Worm (Caenorhabditis elegans) whole organism, L1 larva: Measurements from ENCODE around the gene hmg-1.1.
A peak's percentile ranks its signal among the peaks of the same experiment; 100 is the strongest.

Experiments
- C04F5.9 ChIP-seq: sonication (generic microtip); optimal IDR thresholded peaks from 2 replicates; lab custom pipeline; 2016; ENCODE audit warnings: missing genetic modification characterization, missing compliant biosample characterization
- C16A3.4 ChIP-seq: fragments of 150-350 bp; optimal IDR thresholded peaks from 2 replicates; lab custom pipeline; 2014; ENCODE audit warnings: missing biosample characterization, missing genetic modification characterization
- F16B12.6 ChIP-seq: fragments of 150-350 bp; optimal IDR thresholded peaks from 2 replicates; lab custom pipeline; 2014; ENCODE audit warnings: missing biosample characterization, missing genetic modification characterization
- Y116A8C.19 ChIP-seq: sonication (generic microtip); optimal IDR thresholded peaks from 2 replicates; lab custom pipeline; 2016; ENCODE audit warnings: missing compliant biosample characterization, missing genetic modification characterization, borderline replicate concordance
- alr-1 ChIP-seq: fragments of 200-800 bp; sonication (Bioruptor generic); optimal IDR thresholded peaks from 2 replicates; lab custom pipeline; 2018; ENCODE audit warnings: borderline replicate concordance, mild to moderate bottlenecking, missing genetic modification characterization, missing compliant biosample characterization
- ceh-63 ChIP-seq: fragments of 200-800 bp; sonication (Bioruptor generic); optimal IDR thresholded peaks from 2 replicates; lab custom pipeline; 2018; ENCODE audit warnings: mild to moderate bottlenecking, missing genetic modification characterization, missing compliant biosample characterization
- ceh-82 ChIP-seq, 3 experiments: fragments of 150-350 bp in 1 of 3; sonication (generic microtip) in 2 of 3; optimal IDR thresholded peaks; 2 replicates each; lab custom pipeline; 2014 to 2017; ENCODE audit warnings: missing biosample characterization in 3 of 3, missing genetic modification characterization in 3 of 3
- ceh-90 ChIP-seq: sonication (generic microtip); optimal IDR thresholded peaks from 2 replicates; lab custom pipeline; 2016; ENCODE audit warnings: missing genetic modification characterization, missing compliant biosample characterization
- dpl-1 ChIP-seq, 3 experiments: fragments of 150-350 bp in 2 of 3; sonication (generic microtip) in 1 of 3; optimal IDR thresholded peaks; 2 replicates each; lab custom pipeline; 2014 to 2017; ENCODE audit warnings: missing biosample characterization in 3 of 3, missing genetic modification characterization in 3 of 3, missing genetic modification reagents in 3 of 3
- dsc-1 ChIP-seq: sonication (generic microtip); optimal IDR thresholded peaks from 2 replicates; lab custom pipeline; 2016; ENCODE audit warnings: mild to moderate bottlenecking, missing genetic modification characterization, missing compliant biosample characterization
- efl-1 ChIP-seq, 4 experiments: fragments of 150-350 bp; optimal IDR thresholded peaks in 3 of 4; peaks in 1 of 4; 1 replicate in 1 of 4; 2 replicates in 3 of 4; lab custom pipeline; 2014; ENCODE audit warnings: missing biosample characterization in 2 of 4, missing genetic modification characterization in 2 of 4, missing genetic modification reagents in 2 of 4
- efl-3 ChIP-seq: fragments of 200-800 bp; sonication (Bioruptor generic); optimal IDR thresholded peaks from 2 replicates; lab custom pipeline; 2018; ENCODE audit warnings: mild to moderate bottlenecking, missing genetic modification characterization, missing compliant biosample characterization
- egl-13 ChIP-seq: sonication (generic microtip); optimal IDR thresholded peaks from 2 replicates; lab custom pipeline; 2016; ENCODE audit warnings: missing genotype, missing genetic modification reagents, missing genetic modification characterization, missing compliant biosample characterization
- egl-27 ChIP-seq, 2 experiments: fragments of 150-350 bp in 1 of 2; sonication (generic microtip); optimal IDR thresholded peaks; 3 replicates each; lab custom pipeline; 2017 to 2018; ENCODE audit warnings: missing biosample characterization in 2 of 2, missing genetic modification characterization in 2 of 2, missing genetic modification reagents in 2 of 2
- elt-2 ChIP-seq: sonication (generic microtip); optimal IDR thresholded peaks from 2 replicates; lab custom pipeline; 2016; ENCODE audit warnings: missing genetic modification characterization, mild to moderate bottlenecking, inconsistent platforms, missing compliant biosample characterization, missing genetic modification reagents
- elt-3 ChIP-seq, 6 experiments: fragments of 150-350 bp in 1 of 6; sonication (generic microtip); optimal IDR thresholded peaks; 2 replicates each; lab custom pipeline; 2017 to 2018; ENCODE audit warnings: missing biosample characterization in 6 of 6, missing genetic modification characterization in 6 of 6, inconsistent platforms in 1 of 6
- fkh-4 ChIP-seq: sonication (generic microtip); optimal IDR thresholded peaks from 2 replicates; lab custom pipeline; 2016; ENCODE audit warnings: missing compliant biosample characterization, missing genetic modification characterization, borderline replicate concordance
- hlh-17 ChIP-seq: fragments of 200-800 bp; sonication (Bioruptor generic); optimal IDR thresholded peaks from 2 replicates; lab custom pipeline; 2018; ENCODE audit warnings: missing genetic modification characterization, mild to moderate bottlenecking, missing compliant biosample characterization, moderate library complexity, borderline replicate concordance
- hlh-4 ChIP-seq: sonication (generic microtip); optimal IDR thresholded peaks from 2 replicates; lab custom pipeline; 2016; ENCODE audit warnings: mild to moderate bottlenecking, missing genetic modification characterization, missing compliant biosample characterization
- irx-1 ChIP-seq: sonication (generic microtip); optimal IDR thresholded peaks from 2 replicates; lab custom pipeline; 2016; ENCODE audit warnings: missing genetic modification characterization, missing compliant biosample characterization
- jun-1 ChIP-seq: fragments of 150-350 bp; optimal IDR thresholded peaks from 2 replicates; lab custom pipeline; 2014; ENCODE audit warnings: missing biosample characterization, missing genetic modification reagents, missing genetic modification characterization
- lin-15B ChIP-seq: fragments of 150-350 bp; sonication (generic microtip); optimal IDR thresholded peaks from 3 replicates; lab custom pipeline; 2014; ENCODE audit warnings: missing biosample characterization, missing genetic modification characterization
- lin-35 ChIP-seq, 2 experiments: fragments of 150-350 bp; optimal IDR thresholded peaks; 2 replicates each; lab custom pipeline; 2014; ENCODE audit warnings: missing biosample characterization in 2 of 2, missing genetic modification characterization in 2 of 2, missing genetic modification reagents in 2 of 2
- lin-39 ChIP-seq: fragments of 150-350 bp; optimal IDR thresholded peaks from 2 replicates; lab custom pipeline; 2014; ENCODE audit warnings: missing biosample characterization, missing genetic modification reagents, missing genetic modification characterization
- lir-3 ChIP-seq: sonication (generic microtip); optimal IDR thresholded peaks from 2 replicates; lab custom pipeline; 2016; ENCODE audit warnings: mild to moderate bottlenecking, missing genetic modification characterization, moderate library complexity, missing compliant biosample characterization; ENCODE audit not compliant: poor library complexity
- mab-9 ChIP-seq: fragments of 200-800 bp; sonication (Bioruptor generic); IDR thresholded peaks from 2 replicates; pipeline ENCODE4 v1.3.6; 2022; ENCODE audit warnings: missing genetic modification reagents, missing genetic modification characterization, missing compliant biosample characterization
- mdl-1 ChIP-seq, 2 experiments: fragments of 150-350 bp; optimal IDR thresholded peaks; 2 replicates each; lab custom pipeline; 2014 to 2017; ENCODE audit warnings: missing biosample characterization in 2 of 2, missing genetic modification characterization in 2 of 2, inconsistent platforms in 1 of 2
- mef-2 ChIP-seq: fragments of 150-350 bp; optimal IDR thresholded peaks from 2 replicates; lab custom pipeline; 2014; ENCODE audit warnings: missing biosample characterization, missing genetic modification characterization
- nhr-11 ChIP-seq: fragments of 150-350 bp; optimal IDR thresholded peaks from 2 replicates; lab custom pipeline; 2014; ENCODE audit warnings: missing biosample characterization, missing genetic modification characterization
- nhr-19 ChIP-seq: fragments of 200-800 bp; sonication (Bioruptor generic); conservative IDR thresholded peaks from 2 replicates; pipeline ENCODE4 v1.3.6; 2022; ENCODE audit warnings: missing genetic modification characterization, missing compliant biosample characterization
- nhr-28 ChIP-seq: fragments of 150-350 bp; optimal IDR thresholded peaks from 2 replicates; lab custom pipeline; 2014; ENCODE audit warnings: missing biosample characterization, missing genetic modification characterization
- nhr-47 ChIP-seq: sonication (generic microtip); optimal IDR thresholded peaks from 2 replicates; lab custom pipeline; 2016; ENCODE audit warnings: mild to moderate bottlenecking, missing genetic modification characterization, moderate library complexity, missing compliant biosample characterization
- nhr-85 ChIP-seq: sonication (generic microtip); peaks from one replicate; lab custom pipeline; 2016; ENCODE audit warnings: missing genetic modification characterization, inconsistent platforms, missing compliant biosample characterization
- nhr-90 ChIP-seq: sonication (generic microtip); optimal IDR thresholded peaks from 2 replicates; lab custom pipeline; 2016; ENCODE audit warnings: mild to moderate bottlenecking, missing genetic modification characterization, missing compliant biosample characterization; ENCODE audit not compliant: poor library complexity
- pag-3 ChIP-seq: sonication (generic microtip); optimal IDR thresholded peaks from 2 replicates; lab custom pipeline; 2017; ENCODE audit warnings: missing genetic modification characterization, mild to moderate bottlenecking, missing compliant biosample characterization, antibody characterized with exemption, borderline replicate concordance; ENCODE audit not compliant: insufficient read depth
- pax-3 ChIP-seq: fragments of 200-800 bp; sonication (Bioruptor generic); optimal IDR thresholded peaks from 2 replicates; lab custom pipeline; 2018; ENCODE audit warnings: mild to moderate bottlenecking, missing genetic modification characterization, moderate library complexity, missing compliant biosample characterization
- rnt-1 ChIP-seq: sonication (generic microtip); optimal IDR thresholded peaks from 2 replicates; lab custom pipeline; 2016; ENCODE audit warnings: mild to moderate bottlenecking, missing genetic modification characterization, moderate library complexity, missing compliant biosample characterization
- snu-23 ChIP-seq: sonication (generic microtip); optimal IDR thresholded peaks from 2 replicates; lab custom pipeline; 2016; ENCODE audit warnings: missing genetic modification characterization, missing compliant biosample characterization
- sox-4 ChIP-seq: sonication (generic microtip); optimal IDR thresholded peaks from 2 replicates; lab custom pipeline; 2016; ENCODE audit warnings: missing genetic modification characterization, missing compliant biosample characterization
- sptf-1 ChIP-seq: fragments of 150-350 bp; optimal IDR thresholded peaks from 2 replicates; lab custom pipeline; 2014; ENCODE audit warnings: missing biosample characterization, missing genetic modification characterization
- sup-37 ChIP-seq: fragments of 200-800 bp; sonication (Bioruptor generic); optimal IDR thresholded peaks from 2 replicates; lab custom pipeline; 2018; ENCODE audit warnings: mild to moderate bottlenecking, missing genetic modification characterization, missing compliant biosample characterization
- swsn-7 ChIP-seq: sonication (generic microtip); optimal IDR thresholded peaks from 2 replicates; lab custom pipeline; 2016; ENCODE audit warnings: missing genetic modification characterization, missing compliant biosample characterization
- tbx-2 ChIP-seq: sonication (generic microtip); optimal IDR thresholded peaks from 2 replicates; lab custom pipeline; 2016; ENCODE audit warnings: missing genetic modification characterization, missing compliant biosample characterization
- tlp-1 ChIP-seq: fragments of 150-350 bp; optimal IDR thresholded peaks from 2 replicates; lab custom pipeline; 2014; ENCODE audit warnings: missing biosample characterization, missing genetic modification characterization
- unc-130 ChIP-seq: fragments of 150-350 bp; optimal IDR thresholded peaks from 2 replicates; lab custom pipeline; 2017; ENCODE audit warnings: missing biosample characterization, missing genetic modification characterization, inconsistent platforms
- unc-30 ChIP-seq: sonication (generic microtip); optimal IDR thresholded peaks from 2 replicates; lab custom pipeline; 2017; ENCODE audit warnings: missing biosample characterization, missing genetic modification characterization
- unc-98 ChIP-seq: fragments of 200-800 bp; sonication (Bioruptor generic); IDR thresholded peaks from 2 replicates; pipeline ENCODE4 v1.3.6; 2022; ENCODE audit warnings: missing genetic modification characterization, missing compliant biosample characterization
- zag-1 ChIP-seq: fragments of 150-350 bp; optimal IDR thresholded peaks from 2 replicates; lab custom pipeline; 2014; ENCODE audit warnings: missing biosample characterization, missing genetic modification characterization
- zip-4 ChIP-seq: fragments of 200-800 bp; sonication (Bioruptor generic); optimal IDR thresholded peaks from 2 replicates; lab custom pipeline; 2018; ENCODE audit warnings: mild to moderate bottlenecking, missing genetic modification characterization, moderate library complexity, missing compliant biosample characterization
- ztf-11 ChIP-seq, 2 experiments: sonication (generic microtip); optimal IDR thresholded peaks; 2 replicates each; lab custom pipeline; 2016 to 2017; ENCODE audit warnings: missing genetic modification characterization in 2 of 2, missing biosample characterization in 1 of 2, missing compliant biosample characterization in 1 of 2

The hmg-1.1 gene

ce11 chrII:14251400-14251940, 975 bp downstream of the hmg-1.1 start (continued):
- TF ChIP-seq rnt-1 (peak; percentile 92), dpl-1 (GFP tag; optimal IDR thresholded peaks at IDR 0.05; lab: Kevin White, UChicago) (peak; percentile 96 to 97 (median 96)), unc-130 (tag; lab: Kevin White, UChicago) (peak; percentile 61), sox-4 (peak; percentile 86), dsc-1 (tag; lab: Kevin White, UChicago) (peak; percentile 97), jun-1 (tag; lab: Kevin White, UChicago) (peak; percentile 88), efl-1 (optimal IDR thresholded peaks at IDR 0.05; lab: Kevin White, UChicago) (peak; percentile 97), efl-1 (GFP tag; optimal IDR thresholded peaks at IDR 0.05 in 1 of 2; lab: Kevin White, UChicago) (peak; percentile 95 to 100), irx-1 (peak; percentile 92), lir-3 (tag; lab: Kevin White, UChicago) (no peak), mdl-1 (tag; optimal IDR thresholded peaks at IDR 0.05; lab: Kevin White, UChicago) (peak; percentile 8 to 89), nhr-11 (tag; lab: Kevin White, UChicago) (peak; percentile 15), C04F5.9 (tag; lab: Kevin White, UChicago) (peak; percentile 71), hlh-17 (GFP tag; lab: Kevin White, UChicago) (no peak), zip-4 (GFP tag; lab: Kevin White, UChicago) (peak; percentile 82), ceh-90 (tag; lab: Kevin White, UChicago) (peak; percentile 64), mef-2 (tag; lab: Kevin White, UChicago) (no peak), egl-13 (tag; lab: Kevin White, UChicago) (peak; percentile 93), ceh-63 (GFP tag; lab: Kevin White, UChicago) (no peak), ceh-82 (tag; optimal IDR thresholded peaks at IDR 0.05; lab: Kevin White, UChicago) (peak; percentile 76 to 85 (median 81)), Y116A8C.19 (tag; lab: Kevin White, UChicago) (no peak), elt-3 (tag; optimal IDR thresholded peaks at IDR 0.05; lab: Kevin White, UChicago) (peak in 2 of 6 experiments; percentile 26 to 41), zag-1 (tag; lab: Kevin White, UChicago) (no peak), pax-3 (tag; lab: Kevin White, UChicago) (peak; percentile 92), nhr-47 (peak; percentile 97), nhr-19 (GFP tag; lab: Robert Waterston, UW) (peak; percentile 88), ztf-11 (tag; optimal IDR thresholded peaks at IDR 0.05; lab: Kevin White, UChicago) (peak; percentile 1 to 92), nhr-90 (peak; percentile 95), snu-23 (GFP tag; lab: Kevin White, UChicago) (peak; percentile 95), efl-3 (GFP tag; lab: Kevin White, UChicago) (peak; percentile 60), sup-37 (GFP tag; lab: Kevin White, UChicago) (peak; percentile 72), fkh-4 (peak; percentile 36), lin-15B (tag; lab: Kevin White, UChicago) (peak; percentile 50), tbx-2 (peak; percentile 94), hlh-4 (tag; lab: Kevin White, UChicago) (no peak), egl-27 (tag; optimal IDR thresholded peaks at IDR 0.05; lab: Kevin White, UChicago) (peak in 1 of 2 experiments; percentile 35), C16A3.4 (tag; lab: Kevin White, UChicago) (peak; percentile 74), elt-2 (tag; lab: Kevin White, UChicago) (peak; percentile 82), nhr-85 (tag; lab: Kevin White, UChicago) (peak; percentile 98), lin-39 (tag; lab: Kevin White, UChicago) (peak; percentile 71), sptf-1 (no peak), unc-98 (GFP tag; lab: Robert Waterston, UW) (peak; percentile 40; the same call in 1 of the 2 replicates), swsn-7 (tag; lab: Kevin White, UChicago) (peak; percentile 92), lin-35 (GFP tag; optimal IDR thresholded peaks at IDR 0.05; lab: Kevin White, UChicago) (peak; percentile 96 to 97), alr-1 (tag; lab: Kevin White, UChicago) (no peak), tlp-1 (no peak), F16B12.6 (peak; percentile 54), mab-9 (GFP tag; lab: Robert Waterston, UW) (peak; percentile 65), pag-3 (tag; lab: Kevin White, UChicago) (peak; percentile 14), unc-30 (tag; lab: Kevin White, UChicago) (no peak), nhr-28 (tag; lab: Kevin White, UChicago) (no peak)
